Fruit fly (Drosophila melanogaster) whole organism, prepupa: ENCODE results near the gene CG46467.

Experiments used
- Blimp-1 ChIP-seq: fragments of 200-800 bp; sonication (Bioruptor generic); optimal IDR thresholded peaks from 3 replicates; lab custom pipeline; 2017; ENCODE audit warnings: missing biosample characterization, missing genetic modification characterization, mild to moderate bottlenecking, moderate library complexity, missing genetic modification reagents
- CG10631 ChIP-seq: fragments of 200-800 bp; sonication (Bioruptor generic); optimal IDR thresholded peaks from 2 replicates; lab custom pipeline; 2016; ENCODE audit warnings: missing biosample characterization, missing genetic modification characterization
- CG10669 ChIP-seq: fragments of 200-800 bp; sonication (Bioruptor generic); optimal IDR thresholded peaks from 3 replicates; lab custom pipeline; 2018; ENCODE audit warnings: missing biosample characterization, mild to moderate bottlenecking, missing genetic modification characterization, moderate library complexity
- CG11294 ChIP-seq: fragments of 200-800 bp; sonication (Bioruptor generic); IDR thresholded peaks from 2 replicates; pipeline ENCODE4 v1.3.6; 2022; ENCODE audit warnings: missing biosample characterization, missing genetic modification characterization
- CG11762 ChIP-seq: fragments of 200-800 bp; sonication (Bioruptor generic); optimal IDR thresholded peaks from 3 replicates; lab custom pipeline; 2016; ENCODE audit warnings: missing biosample characterization, missing genetic modification characterization; ENCODE audit not compliant: insufficient read depth
- CG11902 ChIP-seq: fragments of 200-800 bp; sonication (Bioruptor generic); optimal IDR thresholded peaks from 3 replicates; lab custom pipeline; 2016; ENCODE audit warnings: missing biosample characterization, missing genetic modification characterization
- CG15336 ChIP-seq: fragments of 200-800 bp; sonication (Bioruptor generic); IDR thresholded peaks from 2 replicates; pipeline ENCODE4 v1.3.6; 2022; ENCODE audit warnings: missing biosample characterization, missing genetic modification characterization
- CG1621 ChIP-seq: fragments of 200-800 bp; sonication (Bioruptor generic); optimal IDR thresholded peaks from 3 replicates; lab custom pipeline; 2018; ENCODE audit warnings: missing biosample characterization, mild to moderate bottlenecking, missing genetic modification characterization
- CG16779 ChIP-seq: fragments of 200-800 bp; sonication (Bioruptor generic); optimal IDR thresholded peaks from 3 replicates; lab custom pipeline; 2017; ENCODE audit warnings: missing biosample characterization, mild to moderate bottlenecking, missing genetic modification characterization
- CG3032 ChIP-seq: fragments of 200-800 bp; optimal IDR thresholded peaks from 2 replicates; lab custom pipeline; 2019; ENCODE audit warnings: missing biosample characterization, mild to moderate bottlenecking, missing genetic modification characterization, moderate library complexity
- CG31627 ChIP-seq: fragments of 200-800 bp; sonication (Bioruptor generic); optimal IDR thresholded peaks from 3 replicates; lab custom pipeline; 2016; ENCODE audit warnings: missing biosample characterization, missing genetic modification characterization
- CG32006 ChIP-seq: fragments of 200-800 bp; sonication (Bioruptor generic); optimal IDR thresholded peaks from 3 replicates; lab custom pipeline; 2017; ENCODE audit warnings: missing biosample characterization, mild to moderate bottlenecking, missing genetic modification characterization
- CG34406 ChIP-seq: fragments of 200-800 bp; sonication (Bioruptor generic); optimal IDR thresholded peaks from 3 replicates; lab custom pipeline; 2016; ENCODE audit warnings: missing biosample characterization, missing genetic modification characterization
- CG3919 ChIP-seq: fragments of 200-800 bp; sonication (Bioruptor generic); optimal IDR thresholded peaks from 3 replicates; lab custom pipeline; 2016; ENCODE audit warnings: missing biosample characterization, missing genetic modification characterization
- CG4318 ChIP-seq: fragments of 200-800 bp; sonication (Bioruptor generic); optimal IDR thresholded peaks from 3 replicates; lab custom pipeline; 2017; ENCODE audit warnings: missing biosample characterization, mild to moderate bottlenecking, missing genetic modification characterization
- CG6163 ChIP-seq: fragments of 200-800 bp; sonication (Bioruptor generic); IDR thresholded peaks from 3 replicates; pipeline ENCODE4 v1.3.6; 2022; ENCODE audit warnings: missing biosample characterization, missing genetic modification characterization
- CG6276 ChIP-seq: fragments of 200-800 bp; sonication (Bioruptor generic); optimal IDR thresholded peaks from 2 replicates; lab custom pipeline; 2017; ENCODE audit warnings: missing biosample characterization, mild to moderate bottlenecking, missing genetic modification characterization
- CG6792 ChIP-seq: fragments of 200-800 bp; sonication (Bioruptor generic); optimal IDR thresholded peaks from 3 replicates; lab custom pipeline; 2016; ENCODE audit warnings: missing biosample characterization, missing genetic modification characterization
- CG6808 ChIP-seq: fragments of 200-800 bp; sonication (Bioruptor generic); optimal IDR thresholded peaks from 3 replicates; lab custom pipeline; 2017; ENCODE audit warnings: missing biosample characterization, missing genetic modification characterization, mild to moderate bottlenecking, moderate library complexity, missing genetic modification reagents
- CG6854 ChIP-seq: fragments of 200-800 bp; sonication (Bioruptor generic); optimal IDR thresholded peaks from 2 replicates; lab custom pipeline; 2017; ENCODE audit warnings: missing biosample characterization, mild to moderate bottlenecking, missing genetic modification characterization
- CG7368 ChIP-seq: fragments of 200-800 bp; sonication (Bioruptor generic); optimal IDR thresholded peaks from 3 replicates; lab custom pipeline; 2016; ENCODE audit warnings: missing biosample characterization, missing genetic modification characterization
- CG8119 ChIP-seq: fragments of 200-800 bp; sonication (Bioruptor generic); IDR thresholded peaks from 3 replicates; pipeline ENCODE4 v1.3.6; 2022; ENCODE audit warnings: missing biosample characterization, missing genetic modification characterization
- CG8632 ChIP-seq: fragments of 200-800 bp; sonication (Bioruptor generic); optimal IDR thresholded peaks from 3 replicates; lab custom pipeline; 2016; ENCODE audit warnings: missing biosample characterization, missing genetic modification characterization
- CG9139 ChIP-seq: fragments of 200-800 bp; sonication (Bioruptor generic); optimal IDR thresholded peaks from 3 replicates; lab custom pipeline; 2017; ENCODE audit warnings: missing biosample characterization, mild to moderate bottlenecking, missing genetic modification characterization
- Eip75B ChIP-seq: fragments of 200-800 bp; sonication (Bioruptor generic); optimal IDR thresholded peaks from 3 replicates; lab custom pipeline; 2016; ENCODE audit warnings: missing biosample characterization, missing genetic modification characterization
- Eip78C ChIP-seq: fragments of 200-800 bp; sonication (Bioruptor generic); peaks from one replicate; lab custom pipeline; 2016; ENCODE audit warnings: missing biosample characterization, missing genetic modification characterization
- Ets21C ChIP-seq: fragments of 200-800 bp; sonication (Bioruptor generic); optimal IDR thresholded peaks from 3 replicates; lab custom pipeline; 2016; ENCODE audit warnings: missing biosample characterization, missing genetic modification characterization
- Ets96B ChIP-seq: fragments of 200-800 bp; optimal IDR thresholded peaks from 2 replicates; lab custom pipeline; 2019; ENCODE audit warnings: missing biosample characterization, mild to moderate bottlenecking, missing genetic modification characterization, moderate library complexity
- Gug ChIP-seq: fragments of 200-800 bp; sonication (Bioruptor generic); IDR thresholded peaks from 2 replicates; pipeline ENCODE4 v1.3.6; 2022; ENCODE audit warnings: missing biosample characterization, missing genetic modification characterization
- Hr38 ChIP-seq: sonication (Bioruptor generic); optimal IDR thresholded peaks from 2 replicates; lab custom pipeline; 2016; ENCODE audit warnings: missing biosample characterization, missing genetic modification characterization
- Hr39 ChIP-seq: fragments of 200-800 bp; sonication (Bioruptor generic); optimal IDR thresholded peaks from 2 replicates; lab custom pipeline; 2016; ENCODE audit warnings: missing biosample characterization, missing genetic modification characterization
- Hr4 ChIP-seq: fragments of 200-800 bp; sonication (Bioruptor generic); optimal IDR thresholded peaks from 3 replicates; lab custom pipeline; 2016; ENCODE audit warnings: missing biosample characterization, missing genetic modification characterization
- Lpt ChIP-seq: fragments of 200-800 bp; sonication (Bioruptor generic); optimal IDR thresholded peaks from 3 replicates; lab custom pipeline; 2016; ENCODE audit warnings: missing biosample characterization, missing genetic modification characterization
- Met ChIP-seq: fragments of 200-800 bp; sonication (Bioruptor generic); optimal IDR thresholded peaks from 3 replicates; lab custom pipeline; 2016; ENCODE audit warnings: missing biosample characterization, missing genetic modification characterization
- Smox ChIP-seq: fragments of 200-800 bp; sonication (Bioruptor generic); optimal IDR thresholded peaks from 3 replicates; lab custom pipeline; 2016; ENCODE audit warnings: missing biosample characterization, missing genetic modification characterization
- Sox102F ChIP-seq: fragments of 200-800 bp; sonication (Bioruptor generic); optimal IDR thresholded peaks from 2 replicates; lab custom pipeline; 2016; ENCODE audit warnings: missing biosample characterization, mild to moderate bottlenecking, missing genetic modification characterization
- Sox15 ChIP-seq: fragments of 200-800 bp; sonication (Bioruptor generic); optimal IDR thresholded peaks from 3 replicates; lab custom pipeline; 2016; ENCODE audit warnings: missing biosample characterization, missing genetic modification characterization
- achi ChIP-seq: fragments of 200-800 bp; sonication (Bioruptor generic); optimal IDR thresholded peaks from 3 replicates; lab custom pipeline; 2016; ENCODE audit warnings: missing biosample characterization, missing genetic modification characterization
- cyc ChIP-seq: fragments of 200-800 bp; sonication (Bioruptor generic); optimal IDR thresholded peaks from 3 replicates; lab custom pipeline; 2016; ENCODE audit warnings: missing biosample characterization, missing genetic modification characterization
- dac ChIP-seq: fragments of 200-800 bp; sonication (Bioruptor generic); optimal IDR thresholded peaks from 2 replicates; lab custom pipeline; 2017; ENCODE audit warnings: missing biosample characterization, mild to moderate bottlenecking, missing genetic modification characterization
- eg ChIP-seq: fragments of 200-800 bp; sonication (Bioruptor generic); IDR thresholded peaks from 3 replicates; pipeline ENCODE4 v1.3.6; 2022; ENCODE audit warnings: missing biosample characterization, missing genetic modification characterization
- esn ChIP-seq: fragments of 200-800 bp; sonication (Bioruptor generic); optimal IDR thresholded peaks from 2 replicates; lab custom pipeline; 2016; ENCODE audit warnings: missing biosample characterization, mild to moderate bottlenecking, missing genetic modification characterization, moderate library complexity
- fd59A ChIP-seq: fragments of 200-800 bp; sonication (Bioruptor generic); optimal IDR thresholded peaks from 2 replicates; lab custom pipeline; 2017; ENCODE audit warnings: missing biosample characterization, mild to moderate bottlenecking, missing genetic modification characterization, missing genetic modification reagents
- fd85E ChIP-seq: fragments of 200-800 bp; sonication (Bioruptor generic); optimal IDR thresholded peaks from 3 replicates; lab custom pipeline; 2016; ENCODE audit warnings: missing biosample characterization, missing genetic modification characterization
- fkh ChIP-seq: fragments of 200-800 bp; sonication (Bioruptor generic); optimal IDR thresholded peaks from 3 replicates; lab custom pipeline; 2017; ENCODE audit warnings: missing biosample characterization, mild to moderate bottlenecking, missing genetic modification characterization, moderate library complexity
- lz ChIP-seq: fragments of 200-800 bp; sonication (Bioruptor generic); optimal IDR thresholded peaks from 3 replicates; lab custom pipeline; 2016; ENCODE audit warnings: missing biosample characterization, missing genetic modification characterization
- net ChIP-seq: fragments of 200-800 bp; sonication (Bioruptor generic); optimal IDR thresholded peaks from 3 replicates; lab custom pipeline; 2016; ENCODE audit warnings: missing biosample characterization, missing genetic modification characterization
- pdm3 ChIP-seq: fragments of 200-800 bp; sonication (Bioruptor generic); optimal IDR thresholded peaks from 3 replicates; lab custom pipeline; 2016; ENCODE audit warnings: missing biosample characterization, missing genetic modification characterization
- spab ChIP-seq: fragments of 200-800 bp; sonication (Bioruptor generic); optimal IDR thresholded peaks from 2 replicates; lab custom pipeline; 2017; ENCODE audit warnings: missing biosample characterization, mild to moderate bottlenecking, missing genetic modification characterization, missing genetic modification reagents
- ss ChIP-seq, 2 experiments: fragments of 200-800 bp; sonication (Bioruptor generic); optimal IDR thresholded peaks; 2 replicates in 1 of 2; 3 replicates in 1 of 2; lab custom pipeline; 2017 to 2018; ENCODE audit warnings: mild to moderate bottlenecking in 2 of 2, missing biosample characterization in 2 of 2, missing genetic modification characterization in 2 of 2, moderate library complexity in 1 of 2
- svp ChIP-seq: fragments of 200-800 bp; sonication (Bioruptor generic); peaks from one replicate; lab custom pipeline; 2016; ENCODE audit warnings: missing biosample characterization, missing genetic modification characterization
- topi ChIP-seq: fragments of 200-800 bp; sonication (Bioruptor generic); optimal IDR thresholded peaks from 3 replicates; lab custom pipeline; 2016; ENCODE audit warnings: missing biosample characterization, missing genetic modification characterization
- vri ChIP-seq: fragments of 200-800 bp; sonication (Bioruptor generic); optimal IDR thresholded peaks from 3 replicates; lab custom pipeline; 2016; ENCODE audit warnings: missing biosample characterization, mild to moderate bottlenecking, missing genetic modification characterization

Gene CG46467

DNA sequence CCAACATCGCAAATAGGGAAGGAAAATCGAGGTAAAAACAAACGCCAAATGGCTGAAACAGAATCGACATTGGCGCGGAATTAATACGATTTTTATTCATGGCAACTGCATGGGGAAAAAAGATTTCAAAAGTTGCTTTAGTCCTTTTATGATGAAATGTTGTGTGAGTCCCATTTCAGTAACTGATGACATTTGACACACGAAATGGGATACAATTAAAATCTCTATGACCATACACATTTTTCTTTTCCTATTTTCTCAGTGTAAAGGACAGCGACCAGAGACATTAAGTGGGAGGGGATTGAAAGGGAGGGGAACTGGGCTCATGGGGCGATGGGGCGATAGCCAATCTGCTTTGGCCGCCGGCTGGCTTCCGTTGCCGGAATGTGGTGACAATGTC is 64.0 kb downstream of the CG46467 start:
- TF ChIP-seq CG32006 (GFP tag; lab: Kevin White, UChicago): peak; percentile 77
- TF ChIP-seq CG11762 (GFP tag; lab: Kevin White, UChicago): no peak
- no peak for TF ChIP-seq Ets21C (GFP tag; lab: Kevin White, UChicago)
- TF ChIP-seq Hr39 (GFP tag; lab: Kevin White, UChicago): peak; percentile 13
- no peak for TF ChIP-seq CG8632
- TF ChIP-seq CG6792 (GFP tag; lab: Kevin White, UChicago): no peak
- no peak for TF ChIP-seq Lpt (GFP tag; lab: Kevin White, UChicago)
- TF ChIP-seq CG8119 (GFP tag; lab: Robert Waterston, UW): peak; percentile 71
- no peak for TF ChIP-seq net (GFP tag; lab: Kevin White, UChicago)
- no peak for TF ChIP-seq CG16779
- TF ChIP-seq Hr4: peak; percentile 68
- peak; percentile 17 for TF ChIP-seq CG31627 (GFP tag; lab: Kevin White, UChicago)
- TF ChIP-seq Sox15 (GFP tag; lab: Kevin White, UChicago): no peak
- TF ChIP-seq fd85E (GFP tag; lab: Kevin White, UChicago): no peak
- TF ChIP-seq spab: no peak
- peak; percentile 27 for TF ChIP-seq Ets96B (tag; lab: Kevin White, UChicago)
- TF ChIP-seq CG34406 (GFP tag; lab: Kevin White, UChicago): peak; percentile 1
- no peak for TF ChIP-seq Blimp-1 (GFP tag; lab: Kevin White, UChicago)
- TF ChIP-seq CG6163 (GFP tag; lab: Robert Waterston, UW): peak; percentile 63; the same call in 2 of the 3 replicates
- no peak for TF ChIP-seq CG1621 (tag; lab: Kevin White, UChicago)
- no peak for TF ChIP-seq topi (GFP tag; lab: Kevin White, UChicago)
- no peak for TF ChIP-seq Smox (GFP tag; lab: Kevin White, UChicago)
- TF ChIP-seq CG11902 (GFP tag; lab: Kevin White, UChicago): no peak
- no peak for TF ChIP-seq fkh
- TF ChIP-seq CG4318 (GFP tag; lab: Kevin White, UChicago): peak; percentile 21
- TF ChIP-seq cyc: no peak
- no peak for TF ChIP-seq lz (GFP tag; lab: Kevin White, UChicago)
- TF ChIP-seq Gug (GFP tag; lab: Robert Waterston, UW): peak; percentile 33; the same call in 1 of the 2 replicates
- TF ChIP-seq Met: no peak
- no peak for TF ChIP-seq CG6854 (GFP tag; lab: Kevin White, UChicago)
- TF ChIP-seq CG10669 (GFP tag; lab: Kevin White, UChicago): no peak
- peak; percentile 38 for TF ChIP-seq dac
- no peak for TF ChIP-seq Hr38 (GFP tag; lab: Kevin White, UChicago)
- TF ChIP-seq achi (GFP tag; lab: Kevin White, UChicago): peak; percentile 46
- no peak for TF ChIP-seq CG11294
- TF ChIP-seq CG7368 (GFP tag; lab: Kevin White, UChicago): no peak
- TF ChIP-seq esn: no peak
- peak; percentile 70 for TF ChIP-seq CG15336 (GFP tag; lab: Robert Waterston, UW)
- TF ChIP-seq pdm3 (GFP tag; lab: Kevin White, UChicago): peak; percentile 36
- no peak for TF ChIP-seq Sox102F
- no peak for TF ChIP-seq svp
- TF ChIP-seq Eip75B (GFP tag; lab: Kevin White, UChicago): no peak
- peak; percentile 69 for TF ChIP-seq Eip78C (GFP tag; lab: Kevin White, UChicago)
- TF ChIP-seq CG6276: peak; percentile 16
- peak; percentile 38 for TF ChIP-seq CG10631 (GFP tag; lab: Kevin White, UChicago)
- TF ChIP-seq CG3919 (GFP tag; lab: Kevin White, UChicago): peak; percentile 50
- no peak for TF ChIP-seq ss (GFP tag; optimal IDR thresholded peaks at IDR 0.05; lab: Kevin White, UChicago)
- no peak for TF ChIP-seq CG9139 (GFP tag; lab: Kevin White, UChicago)
- TF ChIP-seq CG3032 (tag; lab: Kevin White, UChicago): peak; percentile 9
- no peak for TF ChIP-seq fd59A
- TF ChIP-seq CG6808 (GFP tag; lab: Kevin White, UChicago): no peak
- TF ChIP-seq vri (GFP tag; lab: Kevin White, UChicago): no peak
- peak; percentile 57; the same call in 2 of the 3 replicates for TF ChIP-seq eg (GFP tag; lab: Robert Waterston, UW)
